Fruit fly (Drosophila melanogaster) ovary, adult (tissue): ENCODE data around the gene CG12483.

ENCODE experiments used
- CG17801 ChIP-seq: fragments of 200-800 bp; optimal IDR thresholded peaks from 2 replicates; lab custom pipeline; 2019; ENCODE audit warnings: missing biosample characterization, mild to moderate bottlenecking, missing genetic modification characterization, moderate library complexity; ENCODE audit not compliant: partially characterized antibody

The CG12483 gene

dm6 chr3L:86937-87336 is 11.2 kb downstream of the CG12483 start:
- TF ChIP-seq CG17801 (GFP tag; lab: Kevin White, UChicago), result no peak

dm6 chr3L:85204-85811 is 12.9 kb downstream of the CG12483 start:
- TF ChIP-seq CG17801 (GFP tag; lab: Kevin White, UChicago), result no peak

- peak; percentile 85 for TF ChIP-seq CG17801 (GFP tag; lab: Kevin White, UChicago)
These were observed 15.2 kb downstream of the CG12483 start for dm6 chr3L:82929-83328.

DNA sequence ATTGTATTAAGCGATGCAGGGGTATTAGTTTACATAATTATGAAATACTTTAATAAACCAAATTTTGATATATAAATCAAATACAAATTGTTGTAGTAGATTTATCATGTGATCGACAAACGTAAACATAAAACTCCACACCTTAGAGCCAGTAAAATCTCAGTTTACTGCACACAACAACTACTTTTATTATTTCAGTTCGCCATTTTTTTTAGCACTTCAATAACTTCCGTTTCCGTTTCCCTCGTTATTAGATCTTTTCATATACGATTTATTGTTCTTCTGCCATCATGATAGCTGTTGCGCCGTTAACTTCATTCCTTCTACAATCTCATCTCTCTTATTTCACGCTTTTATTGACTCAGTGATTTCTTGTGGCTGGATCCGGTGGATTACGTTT is 22.9 kb downstream of the CG12483 start, which contains the start of gene CG13405:
TSS of gene CG13405 (minus strand) at position 101 of the 400 bp plus-strand sequence.
- TF ChIP-seq CG17801 (GFP tag; lab: Kevin White, UChicago), result no peak

DNA sequence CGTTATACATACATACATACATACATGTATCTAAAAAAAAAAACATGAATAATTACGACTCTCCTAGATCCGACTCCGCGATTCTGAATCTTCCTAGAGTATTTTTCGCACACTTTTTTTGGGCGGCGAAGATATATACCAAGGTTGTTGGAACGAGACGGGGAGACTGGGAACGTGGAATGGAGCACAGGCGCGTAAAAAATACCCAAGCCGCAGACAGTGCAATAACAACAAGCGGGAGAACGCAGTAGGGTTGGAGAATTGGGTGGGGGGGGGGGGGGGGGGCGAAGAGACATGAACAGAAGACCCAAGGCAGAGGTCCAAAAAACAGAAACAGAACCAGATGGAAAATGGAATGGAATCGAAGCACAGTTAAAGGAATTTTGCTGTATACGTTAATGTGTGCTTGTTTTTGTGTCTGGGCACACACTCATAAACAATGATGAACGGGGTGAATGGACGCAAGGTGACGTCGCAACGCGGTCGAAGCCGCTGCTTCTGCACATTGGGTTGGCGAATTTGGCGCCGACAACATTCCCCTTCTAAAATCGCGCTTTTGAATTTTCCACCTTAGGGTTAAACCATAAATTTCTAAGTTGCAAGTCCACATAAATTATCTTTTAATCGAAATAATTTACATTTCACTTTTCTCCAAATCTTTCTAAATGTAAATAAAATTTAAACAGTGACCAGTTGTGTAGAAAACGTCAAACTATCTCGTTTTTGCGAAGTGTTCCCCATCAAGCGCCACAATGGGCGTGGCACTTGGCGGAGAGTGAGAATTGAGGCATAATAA is 24.6 kb downstream of the CG12483 start:
- TF ChIP-seq CG17801 (GFP tag; lab: Kevin White, UChicago), result no peak

DNA sequence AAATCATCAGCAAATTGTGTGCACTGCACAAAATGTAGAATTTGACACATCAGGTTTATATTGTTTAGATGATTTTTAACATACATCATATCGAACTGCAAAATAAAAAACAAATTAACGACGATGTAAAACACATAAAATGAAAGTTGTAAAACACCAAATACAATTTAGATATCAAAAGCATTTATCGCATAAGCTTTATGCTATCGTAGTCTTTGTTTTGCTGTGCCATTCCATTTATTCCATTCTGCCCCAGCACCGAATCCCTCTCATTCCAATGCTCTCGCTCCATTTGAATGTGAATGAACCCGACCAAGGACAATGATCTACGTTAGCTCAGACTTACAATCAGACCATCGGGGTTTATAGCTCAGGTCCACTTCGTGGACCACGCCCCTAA is 26.9 kb downstream of the CG12483 start:
- no peak for TF ChIP-seq CG17801 (GFP tag; lab: Kevin White, UChicago)

DNA sequence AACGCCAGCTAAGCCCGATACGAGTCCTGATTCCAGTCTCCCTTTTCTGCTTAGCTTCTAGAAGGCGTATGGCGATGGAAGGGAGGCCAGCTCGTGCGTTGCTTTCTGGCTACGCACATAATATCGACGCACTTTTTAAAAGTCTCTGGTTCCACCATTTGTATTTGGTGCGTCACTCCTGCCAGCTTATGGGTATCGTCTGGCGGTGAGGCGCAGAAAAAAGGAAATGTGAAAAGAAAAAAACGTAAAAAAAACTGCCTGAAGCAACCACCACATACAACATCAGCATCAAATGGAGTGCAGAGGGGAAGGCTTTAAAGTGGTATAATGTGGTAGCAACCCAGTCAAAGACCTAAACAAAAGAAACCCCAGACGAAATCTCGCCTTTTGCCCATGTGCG is 28.9 kb downstream of the CG12483 start:
- no peak for TF ChIP-seq CG17801 (GFP tag; lab: Kevin White, UChicago)

DNA sequence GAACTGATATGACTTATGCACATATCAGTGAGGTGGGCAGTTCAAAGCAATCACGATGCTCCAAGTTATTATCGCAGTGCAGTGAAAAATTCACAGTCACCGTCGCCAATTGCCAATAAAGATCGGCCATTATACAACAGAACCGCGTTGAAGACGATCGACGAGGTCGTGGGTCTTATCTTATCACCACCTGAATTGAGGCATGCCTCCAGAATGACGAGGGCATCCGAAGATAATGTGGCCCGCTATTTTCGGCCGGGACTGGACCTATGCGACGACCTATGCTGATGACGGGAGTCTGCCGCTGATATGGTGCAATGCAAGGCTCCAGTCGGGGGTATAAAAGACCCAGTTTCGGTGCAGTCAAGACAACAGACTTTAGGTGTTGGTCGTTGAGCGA is 32.1 kb downstream of the CG12483 start, which contains the start of gene Lsp1gamma:
TSS of gene Lsp1gamma (plus strand) at position 368 of the 400 bp plus-strand sequence.
- no peak for TF ChIP-seq CG17801 (GFP tag; lab: Kevin White, UChicago)

- TF ChIP-seq CG17801 (GFP tag; lab: Kevin White, UChicago), result no peak
These were observed 37.7 kb downstream of the CG12483 start for dm6 chr3L:60491-60890.

- no peak for TF ChIP-seq CG17801 (GFP tag; lab: Kevin White, UChicago)
These were observed 38.1 kb downstream of the CG12483 start for dm6 chr3L:60050-60449.

DNA sequence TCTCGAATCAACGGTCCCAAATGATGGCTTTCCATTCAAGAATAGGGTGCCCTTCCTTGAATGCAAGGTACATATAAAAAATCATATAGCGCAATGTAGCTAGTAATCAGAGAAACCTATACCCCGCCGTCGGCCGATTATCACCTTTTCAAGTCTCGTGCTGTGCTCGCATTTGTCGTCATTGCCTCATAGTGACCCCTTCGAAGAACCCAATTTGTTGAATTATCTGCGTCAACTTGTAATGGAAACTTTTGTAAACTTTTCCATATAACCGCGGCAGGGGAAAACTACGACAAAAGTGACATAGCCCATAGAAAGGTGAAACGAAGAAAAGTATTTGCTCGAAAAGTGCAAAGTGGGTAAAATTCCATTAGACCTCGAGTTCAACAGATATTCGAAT is 40.5 kb downstream of the CG12483 start:
- TF ChIP-seq CG17801 (GFP tag; lab: Kevin White, UChicago), result no peak

- no peak for TF ChIP-seq CG17801 (GFP tag; lab: Kevin White, UChicago)
These were observed 41.6 kb downstream of the CG12483 start for dm6 chr3L:56532-56931.

DNA sequence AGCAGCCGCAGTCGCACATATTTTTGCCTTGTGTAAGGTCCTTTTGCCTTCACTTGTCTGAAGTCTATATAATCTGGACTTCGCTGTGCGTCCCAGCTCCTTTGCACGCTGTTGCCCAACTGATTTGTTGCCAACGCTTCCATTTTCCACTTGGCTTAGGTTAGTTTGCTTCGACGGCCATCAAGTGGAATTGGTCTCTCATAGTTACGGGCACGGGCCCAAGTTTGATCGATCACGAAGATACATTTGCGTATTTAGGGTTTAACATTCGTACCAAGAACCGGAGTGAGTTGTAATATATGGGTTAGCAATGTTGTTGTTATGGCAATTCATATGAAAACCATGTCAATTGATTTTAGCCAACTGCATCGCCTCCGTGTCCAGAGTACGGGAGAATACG is 43.5 kb downstream of the CG12483 start, which contains the start of gene CG43149:
TSS of gene CG43149 (minus strand) at position 101 of the 400 bp plus-strand sequence.
- no peak for TF ChIP-seq CG17801 (GFP tag; lab: Kevin White, UChicago)

DNA sequence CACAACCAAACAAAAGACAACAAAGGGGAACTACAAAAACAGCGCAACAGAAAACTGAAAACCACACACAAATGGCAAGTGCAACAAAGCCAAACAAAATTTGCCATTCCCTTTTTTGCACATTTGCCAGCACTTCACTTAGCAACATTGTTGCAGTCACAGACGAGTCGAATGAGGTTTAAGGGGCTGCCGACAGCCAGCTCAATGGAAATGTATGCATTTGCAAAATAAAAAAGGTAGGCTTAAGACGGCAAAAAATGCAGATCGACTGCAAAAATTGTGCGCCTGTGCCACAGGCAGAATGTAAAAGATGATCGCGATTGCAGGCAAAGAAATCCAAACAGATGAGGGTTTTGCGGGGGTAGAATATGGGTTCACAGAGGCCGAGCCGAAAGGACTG is 47.3 kb downstream of the CG12483 start:
- no peak for TF ChIP-seq CG17801 (GFP tag; lab: Kevin White, UChicago)

DNA sequence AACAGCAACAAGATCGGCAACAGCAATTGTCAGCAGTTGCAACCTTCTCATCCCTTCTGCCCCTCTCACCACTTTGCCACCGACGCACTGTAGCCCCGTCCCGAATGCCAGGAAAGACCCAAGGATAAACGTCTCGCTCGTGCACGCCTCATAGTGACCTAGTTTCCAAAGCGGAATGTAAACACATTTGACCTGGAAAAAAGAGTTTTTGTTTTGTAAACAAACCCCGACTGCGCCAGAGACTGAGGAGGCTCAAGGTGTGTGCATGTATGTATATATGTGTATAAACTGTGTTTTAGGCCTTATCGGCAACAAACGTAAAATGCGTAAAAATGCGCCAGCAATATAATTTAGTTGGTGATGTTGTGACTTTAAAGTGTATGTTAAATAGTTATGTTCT is 48.4 kb downstream of the CG12483 start:
- TF ChIP-seq CG17801 (GFP tag; lab: Kevin White, UChicago), result no peak
